Worm (Caenorhabditis elegans) whole organism, late embryonic: Measurements from ENCODE around the gene mex-1.

Experiments used
- C08G9.2 ChIP-seq: sonication (generic microtip); optimal IDR thresholded peaks from 2 replicates; lab custom pipeline; 2016; ENCODE audit warnings: mild to moderate bottlenecking, missing genetic modification characterization, moderate library complexity, missing compliant biosample characterization
- C38D4.7 ChIP-seq: fragments of 200-800 bp; sonication (Bioruptor generic); optimal IDR thresholded peaks from 2 replicates; lab custom pipeline; 2018; ENCODE audit warnings: mild to moderate bottlenecking, missing genetic modification characterization, moderate library complexity, missing compliant biosample characterization
- F13H6.1 ChIP-seq: sonication (generic microtip); optimal IDR thresholded peaks from 2 replicates; lab custom pipeline; 2016; ENCODE audit warnings: missing genetic modification characterization, missing compliant biosample characterization
- K02D7.2 ChIP-seq: sonication (generic microtip); optimal IDR thresholded peaks from 2 replicates; lab custom pipeline; 2017; ENCODE audit warnings: mild to moderate bottlenecking, missing genetic modification characterization, missing compliant biosample characterization
- T23F11.4 ChIP-seq: fragments of 200-800 bp; sonication (Bioruptor generic); optimal IDR thresholded peaks from 2 replicates; lab custom pipeline; 2018; ENCODE audit warnings: mild to moderate bottlenecking, missing genetic modification characterization, missing compliant biosample characterization
- ahr-1 ChIP-seq: sonication (generic microtip); optimal IDR thresholded peaks from 2 replicates; lab custom pipeline; 2016; ENCODE audit warnings: missing genetic modification characterization, missing compliant biosample characterization
- ama-1 ChIP-seq: fragments of 150-350 bp; optimal IDR thresholded peaks from 2 replicates; lab custom pipeline; 2014
- ceh-14 ChIP-seq: sonication (generic microtip); optimal IDR thresholded peaks from 2 replicates; lab custom pipeline; 2016; ENCODE audit warnings: missing genotype, missing genetic modification characterization, missing compliant biosample characterization
- ceh-30 ChIP-seq: fragments of 150-350 bp; optimal IDR thresholded peaks from 2 replicates; lab custom pipeline; 2014; ENCODE audit warnings: missing biosample characterization, missing genetic modification characterization
- ceh-34 ChIP-seq: sonication (generic microtip); optimal IDR thresholded peaks from 2 replicates; lab custom pipeline; 2016; ENCODE audit warnings: mild to moderate bottlenecking, missing genetic modification characterization, missing compliant biosample characterization
- ceh-48 ChIP-seq: sonication (generic microtip); optimal IDR thresholded peaks from 2 replicates; lab custom pipeline; 2016; ENCODE audit warnings: missing genetic modification characterization, inconsistent platforms, missing compliant biosample characterization
- ceh-6 ChIP-seq: fragments of 200-800 bp; sonication (Bioruptor generic); optimal IDR thresholded peaks from 2 replicates; lab custom pipeline; 2018; ENCODE audit warnings: mild to moderate bottlenecking, missing genetic modification characterization, missing compliant biosample characterization
- ceh-9 ChIP-seq: sonication (generic microtip); optimal IDR thresholded peaks from 2 replicates; lab custom pipeline; 2016; ENCODE audit warnings: mild to moderate bottlenecking, missing genetic modification characterization, inconsistent platforms, missing compliant biosample characterization
- che-1 ChIP-seq: sonication (generic microtip); optimal IDR thresholded peaks from 2 replicates; lab custom pipeline; 2016; ENCODE audit warnings: mild to moderate bottlenecking, missing genetic modification characterization, missing compliant biosample characterization
- elt-4 ChIP-seq: sonication (generic microtip); optimal IDR thresholded peaks from 2 replicates; lab custom pipeline; 2016; ENCODE audit warnings: missing genetic modification characterization, missing compliant biosample characterization
- eyg-1 ChIP-seq: sonication (generic microtip); optimal IDR thresholded peaks from 2 replicates; lab custom pipeline; 2016; ENCODE audit warnings: missing genotype, missing genetic modification characterization, missing compliant biosample characterization
- fkh-10 ChIP-seq: fragments of 150-350 bp; optimal IDR thresholded peaks from 2 replicates; lab custom pipeline; 2014; ENCODE audit warnings: missing biosample characterization, missing genetic modification reagents, missing genetic modification characterization
- fkh-6 ChIP-seq: sonication (generic microtip); optimal IDR thresholded peaks from 2 replicates; lab custom pipeline; 2016; ENCODE audit warnings: missing genetic modification characterization, missing compliant biosample characterization
- gmeb-2 ChIP-seq: sonication (generic microtip); optimal IDR thresholded peaks from 2 replicates; lab custom pipeline; 2016; ENCODE audit warnings: missing genetic modification characterization, inconsistent platforms, missing compliant biosample characterization
- hlh-13 ChIP-seq: fragments of 200-800 bp; sonication (Bioruptor generic); optimal IDR thresholded peaks from 2 replicates; lab custom pipeline; 2018; ENCODE audit warnings: mild to moderate bottlenecking, missing genetic modification characterization, missing compliant biosample characterization
- hlh-15 ChIP-seq: sonication (generic microtip); optimal IDR thresholded peaks from 2 replicates; lab custom pipeline; 2016; ENCODE audit warnings: missing genetic modification characterization, missing compliant biosample characterization
- hlh-30 ChIP-seq: sonication (generic microtip); optimal IDR thresholded peaks from 2 replicates; lab custom pipeline; 2017; ENCODE audit warnings: antibody characterized with exemption, missing genetic modification characterization, missing compliant biosample characterization; ENCODE audit not compliant: insufficient read depth
- hlh-6 ChIP-seq: sonication (generic microtip); optimal IDR thresholded peaks from 2 replicates; lab custom pipeline; 2016; ENCODE audit warnings: missing genotype, missing genetic modification characterization, missing compliant biosample characterization
- hlh-8 ChIP-seq: sonication (generic microtip); optimal IDR thresholded peaks from 2 replicates; lab custom pipeline; 2016; ENCODE audit warnings: missing genotype, missing genetic modification characterization, missing compliant biosample characterization
- lim-6 ChIP-seq: sonication (generic microtip); optimal IDR thresholded peaks from 2 replicates; lab custom pipeline; 2016; ENCODE audit warnings: missing genetic modification characterization, missing compliant biosample characterization
- lin-11 ChIP-seq: fragments of 200-800 bp; sonication (Bioruptor generic); optimal IDR thresholded peaks from 2 replicates; lab custom pipeline; 2018; ENCODE audit warnings: mild to moderate bottlenecking, missing genetic modification characterization, missing compliant biosample characterization
- madf-2 ChIP-seq: sonication (generic microtip); optimal IDR thresholded peaks from 2 replicates; lab custom pipeline; 2017; ENCODE audit warnings: missing genetic modification characterization, missing compliant biosample characterization
- mec-3 ChIP-seq: sonication (generic microtip); optimal IDR thresholded peaks from 2 replicates; lab custom pipeline; 2016; ENCODE audit warnings: borderline replicate concordance, missing genetic modification characterization, missing compliant biosample characterization
- nhr-232 ChIP-seq: sonication (generic microtip); optimal IDR thresholded peaks from 2 replicates; lab custom pipeline; 2016; ENCODE audit warnings: missing genetic modification characterization, missing compliant biosample characterization
- npax-4 ChIP-seq: sonication (generic microtip); optimal IDR thresholded peaks from 2 replicates; lab custom pipeline; 2016; ENCODE audit warnings: missing genetic modification characterization, missing compliant biosample characterization
- odd-2 ChIP-seq: sonication (generic microtip); optimal IDR thresholded peaks from 2 replicates; lab custom pipeline; 2017; ENCODE audit warnings: antibody characterized with exemption, mild to moderate bottlenecking, missing genetic modification characterization, missing compliant biosample characterization
- pag-3 ChIP-seq: sonication (generic microtip); optimal IDR thresholded peaks from 2 replicates; lab custom pipeline; 2016; ENCODE audit warnings: missing compliant biosample characterization, missing genetic modification characterization, borderline replicate concordance
- pat-9 ChIP-seq: fragments of 200-800 bp; sonication (Bioruptor generic); optimal IDR thresholded peaks from 2 replicates; lab custom pipeline; 2018; ENCODE audit warnings: mild to moderate bottlenecking, missing genetic modification characterization, moderate library complexity, missing compliant biosample characterization
- pax-1 ChIP-seq: fragments of 150-350 bp; optimal IDR thresholded peaks from 2 replicates; lab custom pipeline; 2014; ENCODE audit warnings: missing biosample characterization, missing genetic modification characterization
- pqm-1 ChIP-seq: sonication (generic microtip); optimal IDR thresholded peaks from 2 replicates; lab custom pipeline; 2016; ENCODE audit warnings: missing genetic modification characterization, missing compliant biosample characterization
- pros-1 ChIP-seq: fragments of 150-350 bp; optimal IDR thresholded peaks from 2 replicates; lab custom pipeline; 2014; ENCODE audit warnings: missing biosample characterization, missing genetic modification reagents, missing genetic modification characterization
- ref-2 ChIP-seq: sonication (generic microtip); optimal IDR thresholded peaks from 2 replicates; lab custom pipeline; 2016; ENCODE audit warnings: missing genetic modification characterization, missing compliant biosample characterization
- rnt-1 ChIP-seq: sonication (generic microtip); optimal IDR thresholded peaks from 2 replicates; lab custom pipeline; 2016; ENCODE audit warnings: missing genetic modification characterization, missing compliant biosample characterization
- sdc-2 ChIP-seq: sonication (generic microtip); optimal IDR thresholded peaks from 2 replicates; lab custom pipeline; 2016; ENCODE audit warnings: missing genotype, missing genetic modification characterization, missing compliant biosample characterization
- sox-2 ChIP-seq: fragments of 200-800 bp; sonication (Bioruptor generic); IDR thresholded peaks from 2 replicates; pipeline ENCODE4 v1.3.6; 2022; ENCODE audit warnings: missing genetic modification reagents, missing genetic modification characterization, missing compliant biosample characterization
- sox-4 ChIP-seq: sonication (generic microtip); optimal IDR thresholded peaks from 2 replicates; lab custom pipeline; 2017; ENCODE audit warnings: mild to moderate bottlenecking, missing genetic modification characterization, inconsistent platforms, missing compliant biosample characterization
- tbx-2 ChIP-seq: sonication (generic microtip); optimal IDR thresholded peaks from 2 replicates; lab custom pipeline; 2016; ENCODE audit warnings: missing genetic modification characterization, missing compliant biosample characterization
- tbx-7 ChIP-seq: sonication (generic microtip); optimal IDR thresholded peaks from 2 replicates; lab custom pipeline; 2016; ENCODE audit warnings: missing genotype, missing genetic modification characterization, missing compliant biosample characterization
- unc-3 ChIP-seq, 2 experiments: fragments of 200-800 bp in 1 of 2; sonication (Bioruptor generic) in 1 of 2; sonication (generic microtip) in 1 of 2; conservative IDR thresholded peaks in 1 of 2; optimal IDR thresholded peaks in 1 of 2; 2 replicates each; pipeline versions ENCODE4 v1.3.6 to Lab custom; 2016 to 2022; ENCODE audit warnings: missing compliant biosample characterization in 2 of 2, missing genetic modification characterization in 2 of 2, missing genetic modification reagents in 1 of 2
- unc-42 ChIP-seq: sonication (generic microtip); optimal IDR thresholded peaks from 2 replicates; lab custom pipeline; 2016; ENCODE audit warnings: missing genotype, missing genetic modification characterization, missing compliant biosample characterization
- unc-55 ChIP-seq: sonication (generic microtip); optimal IDR thresholded peaks from 2 replicates; lab custom pipeline; 2017; ENCODE audit warnings: missing biosample characterization, missing genetic modification reagents, missing genetic modification characterization
- unc-86 ChIP-seq: sonication (generic microtip); optimal IDR thresholded peaks from 2 replicates; lab custom pipeline; 2016; ENCODE audit warnings: missing genetic modification characterization, missing compliant biosample characterization
- zip-5 ChIP-seq: sonication (generic microtip); optimal IDR thresholded peaks from 2 replicates; lab custom pipeline; 2016; ENCODE audit warnings: missing genetic modification characterization, missing compliant biosample characterization
- ztf-16 ChIP-seq: sonication (generic microtip); optimal IDR thresholded peaks from 2 replicates; lab custom pipeline; 2017; ENCODE audit warnings: missing genetic modification characterization, missing compliant biosample characterization

mex-1 gene

DNA sequence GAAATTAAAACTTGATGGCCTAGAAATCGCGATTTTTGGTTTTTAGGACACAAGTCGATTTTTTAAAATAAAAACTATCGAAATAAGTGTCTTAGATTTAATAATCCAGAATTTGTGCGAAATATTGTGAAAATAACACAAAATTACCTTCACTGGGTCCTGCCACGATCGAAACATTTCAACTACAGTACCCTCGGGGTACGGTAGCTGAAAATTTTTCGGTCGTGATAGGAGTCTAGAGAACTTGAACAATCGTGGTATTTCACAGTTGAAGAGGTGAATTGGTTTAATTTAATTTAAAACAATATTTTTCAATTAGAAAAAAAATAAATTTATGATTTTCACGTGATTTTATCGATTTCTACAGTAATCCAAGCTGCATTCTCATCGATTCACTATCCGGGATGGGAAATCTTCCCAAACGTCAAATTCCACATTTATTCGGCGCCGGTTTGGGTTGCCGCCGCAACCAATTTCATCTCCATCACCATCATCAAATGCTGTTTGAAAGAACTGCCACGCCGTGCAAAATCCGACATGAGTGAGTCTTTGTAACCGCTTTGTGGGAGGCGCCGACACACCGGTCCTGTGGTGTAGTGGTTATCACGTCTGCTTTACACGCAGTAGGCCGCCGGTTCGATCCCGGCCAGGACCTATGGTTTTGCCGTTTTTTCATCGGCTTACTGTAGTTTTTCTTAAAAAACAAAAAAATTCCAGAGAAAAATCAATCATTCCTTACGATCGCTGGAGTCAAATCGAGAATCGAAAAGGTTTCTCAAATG lies 9.5 kb upstream of the mex-1 start (continued):
- peak; percentile 42 for TF ChIP-seq C38D4.7
- TF ChIP-seq T23F11.4 (GFP tag; lab: Kevin White, UChicago), result peak; percentile 34
- TF ChIP-seq hlh-15, result peak; percentile 8
- peak; percentile 1 for TF ChIP-seq unc-42
- peak; percentile 38 for TF ChIP-seq tbx-2 (tag; lab: Kevin White, UChicago)
- no peak for TF ChIP-seq pax-1 (tag; lab: Kevin White, UChicago)
- no peak for TF ChIP-seq tbx-7
- no peak for TF ChIP-seq mec-3 (tag; lab: Kevin White, UChicago)
- TF ChIP-seq gmeb-2 (tag; lab: Kevin White, UChicago), result peak; percentile 53
- TF ChIP-seq ceh-6 (GFP tag; lab: Kevin White, UChicago), result peak; percentile 60
- TF ChIP-seq ceh-14, result peak; percentile 61
- TF ChIP-seq fkh-6 (tag; lab: Kevin White, UChicago), result no peak
- no peak for TF ChIP-seq hlh-8 (tag; lab: Kevin White, UChicago)
- TF ChIP-seq pros-1 (tag; lab: Kevin White, UChicago), result no peak
- TF ChIP-seq zip-5 (tag; lab: Kevin White, UChicago), result peak; percentile 2
- no peak for TF ChIP-seq npax-4
- peak; percentile 48 for TF ChIP-seq hlh-13
- no peak for TF ChIP-seq lim-6
- peak; percentile 60 for TF ChIP-seq pat-9 (tag; lab: Kevin White, UChicago)
- peak; percentile 22 for TF ChIP-seq ztf-16 (tag; lab: Kevin White, UChicago)
- peak; percentile 45 for TF ChIP-seq sdc-2 (tag; lab: Kevin White, UChicago)
- no peak for TF ChIP-seq elt-4 (tag; lab: Kevin White, UChicago)
- TF ChIP-seq fkh-10, result no peak
- TF ChIP-seq hlh-6 (tag; lab: Kevin White, UChicago), result peak; percentile 53
- TF ChIP-seq K02D7.2 (tag; lab: Kevin White, UChicago), result no peak
- TF ChIP-seq hlh-30 (tag; lab: Kevin White, UChicago), result no peak
- TF ChIP-seq unc-55 (GFP tag; lab: Kevin White, UChicago), result no peak
- peak; percentile 54 for TF ChIP-seq che-1
- peak; percentile 63 for TF ChIP-seq ref-2
- no peak for TF ChIP-seq odd-2 (tag; lab: Kevin White, UChicago)
- TF ChIP-seq ahr-1 (tag; lab: Kevin White, UChicago), result no peak
- TF ChIP-seq eyg-1 (tag; lab: Kevin White, UChicago), result no peak
- TF ChIP-seq pag-3 (tag; lab: Kevin White, UChicago), result no peak
- TF ChIP-seq ceh-9 (tag; lab: Kevin White, UChicago), result no peak
- peak; percentile 3 for TF ChIP-seq C08G9.2 (tag; lab: Kevin White, UChicago)
- TF ChIP-seq lin-11, result peak; percentile 22
- peak; percentile 58 for TF ChIP-seq rnt-1 (tag; lab: Kevin White, UChicago)

DNA sequence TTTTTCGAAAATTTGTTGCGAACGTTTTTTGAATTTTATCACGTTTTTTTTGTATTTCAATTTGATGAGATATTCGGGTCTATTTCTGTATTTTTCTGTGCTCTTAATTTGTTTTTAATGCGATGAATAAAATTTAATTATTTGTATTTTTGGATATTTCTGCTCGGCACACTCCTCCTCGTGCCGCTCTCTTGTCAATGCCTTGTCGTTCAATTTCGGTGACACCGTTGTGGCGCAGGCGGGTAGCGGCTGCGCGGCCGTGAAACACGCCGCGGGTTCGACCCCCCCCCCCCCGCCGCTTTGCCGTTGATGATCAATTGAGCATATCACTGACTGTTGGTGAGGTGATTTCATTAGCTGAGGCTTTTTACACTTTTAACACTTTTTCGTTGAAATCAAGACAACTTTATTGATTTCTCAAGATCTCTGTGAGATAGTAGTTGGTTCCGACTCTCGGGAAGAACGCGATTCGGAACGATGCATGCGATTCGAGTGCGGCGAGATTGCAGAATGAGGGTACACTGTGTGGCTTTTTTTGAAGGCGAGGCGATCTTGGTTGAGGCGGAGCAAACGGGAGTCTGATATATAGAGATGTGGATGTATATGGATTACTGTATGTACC lies 7.7 kb upstream of the mex-1 start:
- TF ChIP-seq hlh-8 (tag; lab: Kevin White, UChicago) (peak; percentile 98), hlh-30 (tag; lab: Kevin White, UChicago) (peak; percentile 87), ztf-16 (tag; lab: Kevin White, UChicago) (peak; percentile 100), hlh-15 (peak; percentile 99), ceh-34 (tag; lab: Kevin White, UChicago) (peak; percentile 99), pqm-1 (tag; lab: Kevin White, UChicago) (peak; percentile 99), elt-4 (tag; lab: Kevin White, UChicago) (peak; percentile 98), tbx-7 (peak; percentile 87), ama-1 (no peak), ceh-30 (tag; lab: Kevin White, UChicago) (peak; percentile 88), T23F11.4 (GFP tag; lab: Kevin White, UChicago) (peak; percentile 100), C38D4.7 (peak; percentile 99), unc-86 (tag; lab: Kevin White, UChicago) (peak; percentile 100), ceh-48 (tag; lab: Kevin White, UChicago) (peak; percentile 100), unc-55 (GFP tag; lab: Kevin White, UChicago) (no peak), madf-2 (tag; lab: Kevin White, UChicago) (peak; percentile 98), nhr-232 (tag; lab: Kevin White, UChicago) (peak; percentile 99), unc-3 (GFP tag; conservative IDR thresholded peaks at IDR 0.05; lab: Robert Waterston, UW) (peak; percentile 100), unc-3 (tag; optimal IDR thresholded peaks at IDR 0.05; lab: Kevin White, UChicago) (peak; percentile 99), sox-2 (GFP tag; lab: Robert Waterston, UW) (peak; percentile 98), F13H6.1 (tag; lab: Kevin White, UChicago) (peak; percentile 99), ceh-6 (GFP tag; lab: Kevin White, UChicago) (peak; percentile 100), odd-2 (tag; lab: Kevin White, UChicago) (peak; percentile 89), sox-4 (peak; percentile 100)
